Fruit fly (Drosophila melanogaster) whole organism, prepupa: ENCODE results near the gene NP15.6.

Experiments
- CG10631 ChIP-seq: fragments of 200-800 bp; sonication (Bioruptor generic); optimal IDR thresholded peaks from 2 replicates; lab custom pipeline; 2016; ENCODE audit warnings: missing biosample characterization, missing genetic modification characterization
- CG10669 ChIP-seq: fragments of 200-800 bp; sonication (Bioruptor generic); optimal IDR thresholded peaks from 3 replicates; lab custom pipeline; 2018; ENCODE audit warnings: missing biosample characterization, mild to moderate bottlenecking, missing genetic modification characterization, moderate library complexity
- CG11294 ChIP-seq: fragments of 200-800 bp; sonication (Bioruptor generic); IDR thresholded peaks from 2 replicates; pipeline ENCODE4 v1.3.6; 2022; ENCODE audit warnings: missing biosample characterization, missing genetic modification characterization
- CG11762 ChIP-seq: fragments of 200-800 bp; sonication (Bioruptor generic); optimal IDR thresholded peaks from 3 replicates; lab custom pipeline; 2016; ENCODE audit warnings: missing biosample characterization, missing genetic modification characterization; ENCODE audit not compliant: insufficient read depth
- CG11902 ChIP-seq: fragments of 200-800 bp; sonication (Bioruptor generic); optimal IDR thresholded peaks from 3 replicates; lab custom pipeline; 2016; ENCODE audit warnings: missing biosample characterization, missing genetic modification characterization
- CG15336 ChIP-seq: fragments of 200-800 bp; sonication (Bioruptor generic); IDR thresholded peaks from 2 replicates; pipeline ENCODE4 v1.3.6; 2022; ENCODE audit warnings: missing biosample characterization, missing genetic modification characterization
- CG1621 ChIP-seq: fragments of 200-800 bp; sonication (Bioruptor generic); optimal IDR thresholded peaks from 3 replicates; lab custom pipeline; 2018; ENCODE audit warnings: missing biosample characterization, mild to moderate bottlenecking, missing genetic modification characterization
- CG16779 ChIP-seq: fragments of 200-800 bp; sonication (Bioruptor generic); optimal IDR thresholded peaks from 3 replicates; lab custom pipeline; 2017; ENCODE audit warnings: missing biosample characterization, mild to moderate bottlenecking, missing genetic modification characterization
- CG3032 ChIP-seq: fragments of 200-800 bp; optimal IDR thresholded peaks from 2 replicates; lab custom pipeline; 2019; ENCODE audit warnings: missing biosample characterization, mild to moderate bottlenecking, missing genetic modification characterization, moderate library complexity
- CG32006 ChIP-seq: fragments of 200-800 bp; sonication (Bioruptor generic); optimal IDR thresholded peaks from 3 replicates; lab custom pipeline; 2017; ENCODE audit warnings: missing biosample characterization, mild to moderate bottlenecking, missing genetic modification characterization
- CG6163 ChIP-seq: fragments of 200-800 bp; sonication (Bioruptor generic); IDR thresholded peaks from 3 replicates; pipeline ENCODE4 v1.3.6; 2022; ENCODE audit warnings: missing biosample characterization, missing genetic modification characterization
- CG6792 ChIP-seq: fragments of 200-800 bp; sonication (Bioruptor generic); optimal IDR thresholded peaks from 3 replicates; lab custom pipeline; 2016; ENCODE audit warnings: missing biosample characterization, missing genetic modification characterization
- CG6808 ChIP-seq: fragments of 200-800 bp; sonication (Bioruptor generic); optimal IDR thresholded peaks from 3 replicates; lab custom pipeline; 2017; ENCODE audit warnings: missing biosample characterization, missing genetic modification characterization, mild to moderate bottlenecking, moderate library complexity, missing genetic modification reagents
- CG6854 ChIP-seq: fragments of 200-800 bp; sonication (Bioruptor generic); optimal IDR thresholded peaks from 2 replicates; lab custom pipeline; 2017; ENCODE audit warnings: missing biosample characterization, mild to moderate bottlenecking, missing genetic modification characterization
- CG7368 ChIP-seq: fragments of 200-800 bp; sonication (Bioruptor generic); optimal IDR thresholded peaks from 3 replicates; lab custom pipeline; 2016; ENCODE audit warnings: missing biosample characterization, missing genetic modification characterization
- CG8119 ChIP-seq: fragments of 200-800 bp; sonication (Bioruptor generic); IDR thresholded peaks from 3 replicates; pipeline ENCODE4 v1.3.6; 2022; ENCODE audit warnings: missing biosample characterization, missing genetic modification characterization
- CG8319 ChIP-seq: fragments of 200-800 bp; sonication (Bioruptor generic); optimal IDR thresholded peaks from 3 replicates; lab custom pipeline; 2016; ENCODE audit warnings: missing biosample characterization, missing genetic modification characterization
- CG8632 ChIP-seq: fragments of 200-800 bp; sonication (Bioruptor generic); optimal IDR thresholded peaks from 3 replicates; lab custom pipeline; 2016; ENCODE audit warnings: missing biosample characterization, missing genetic modification characterization
- CG9139 ChIP-seq: fragments of 200-800 bp; sonication (Bioruptor generic); optimal IDR thresholded peaks from 3 replicates; lab custom pipeline; 2017; ENCODE audit warnings: missing biosample characterization, mild to moderate bottlenecking, missing genetic modification characterization
- Eip75B ChIP-seq: fragments of 200-800 bp; sonication (Bioruptor generic); optimal IDR thresholded peaks from 3 replicates; lab custom pipeline; 2016; ENCODE audit warnings: missing biosample characterization, missing genetic modification characterization
- Eip93F ChIP-seq: fragments of 200-800 bp; sonication (Bioruptor generic); optimal IDR thresholded peaks from 2 replicates; lab custom pipeline; 2016; ENCODE audit warnings: missing biosample characterization, mild to moderate bottlenecking, missing genetic modification characterization
- Ets96B ChIP-seq: fragments of 200-800 bp; optimal IDR thresholded peaks from 2 replicates; lab custom pipeline; 2019; ENCODE audit warnings: missing biosample characterization, mild to moderate bottlenecking, missing genetic modification characterization, moderate library complexity
- Gug ChIP-seq: fragments of 200-800 bp; sonication (Bioruptor generic); IDR thresholded peaks from 2 replicates; pipeline ENCODE4 v1.3.6; 2022; ENCODE audit warnings: missing biosample characterization, missing genetic modification characterization
- Hr38 ChIP-seq: sonication (Bioruptor generic); optimal IDR thresholded peaks from 2 replicates; lab custom pipeline; 2016; ENCODE audit warnings: missing biosample characterization, missing genetic modification characterization
- Hr4 ChIP-seq: fragments of 200-800 bp; sonication (Bioruptor generic); optimal IDR thresholded peaks from 3 replicates; lab custom pipeline; 2016; ENCODE audit warnings: missing biosample characterization, missing genetic modification characterization
- Lpt ChIP-seq: fragments of 200-800 bp; sonication (Bioruptor generic); optimal IDR thresholded peaks from 3 replicates; lab custom pipeline; 2016; ENCODE audit warnings: missing biosample characterization, missing genetic modification characterization
- Met ChIP-seq: fragments of 200-800 bp; sonication (Bioruptor generic); optimal IDR thresholded peaks from 3 replicates; lab custom pipeline; 2016; ENCODE audit warnings: missing biosample characterization, missing genetic modification characterization
- OdsH ChIP-seq: fragments of 200-800 bp; sonication (Bioruptor generic); optimal IDR thresholded peaks from 3 replicates; lab custom pipeline; 2016; ENCODE audit warnings: missing biosample characterization, missing genetic modification characterization
- Smox ChIP-seq: fragments of 200-800 bp; sonication (Bioruptor generic); optimal IDR thresholded peaks from 3 replicates; lab custom pipeline; 2016; ENCODE audit warnings: missing biosample characterization, missing genetic modification characterization
- Sox102F ChIP-seq: fragments of 200-800 bp; sonication (Bioruptor generic); optimal IDR thresholded peaks from 2 replicates; lab custom pipeline; 2016; ENCODE audit warnings: missing biosample characterization, mild to moderate bottlenecking, missing genetic modification characterization
- Sox14 ChIP-seq: fragments of 200-800 bp; sonication (Bioruptor generic); optimal IDR thresholded peaks from 3 replicates; lab custom pipeline; 2016; ENCODE audit warnings: missing biosample characterization, missing genetic modification characterization
- Sox15 ChIP-seq: fragments of 200-800 bp; sonication (Bioruptor generic); optimal IDR thresholded peaks from 3 replicates; lab custom pipeline; 2016; ENCODE audit warnings: missing biosample characterization, missing genetic modification characterization
- achi ChIP-seq: fragments of 200-800 bp; sonication (Bioruptor generic); optimal IDR thresholded peaks from 3 replicates; lab custom pipeline; 2016; ENCODE audit warnings: missing biosample characterization, missing genetic modification characterization
- acj6 ChIP-seq: fragments of 200-800 bp; sonication (Bioruptor generic); optimal IDR thresholded peaks from 3 replicates; lab custom pipeline; 2016; ENCODE audit warnings: missing biosample characterization, missing genetic modification characterization
- cyc ChIP-seq: fragments of 200-800 bp; sonication (Bioruptor generic); optimal IDR thresholded peaks from 3 replicates; lab custom pipeline; 2016; ENCODE audit warnings: missing biosample characterization, missing genetic modification characterization
- dac ChIP-seq: fragments of 200-800 bp; sonication (Bioruptor generic); optimal IDR thresholded peaks from 2 replicates; lab custom pipeline; 2017; ENCODE audit warnings: missing biosample characterization, mild to moderate bottlenecking, missing genetic modification characterization
- dsx ChIP-seq: fragments of 200-800 bp; optimal IDR thresholded peaks from 3 replicates; lab custom pipeline; 2019; ENCODE audit warnings: missing biosample characterization, mild to moderate bottlenecking, missing genetic modification characterization, moderate library complexity; ENCODE audit not compliant: poor library complexity, severe bottlenecking
- eg ChIP-seq: fragments of 200-800 bp; sonication (Bioruptor generic); IDR thresholded peaks from 3 replicates; pipeline ENCODE4 v1.3.6; 2022; ENCODE audit warnings: missing biosample characterization, missing genetic modification characterization
- esn ChIP-seq: fragments of 200-800 bp; sonication (Bioruptor generic); optimal IDR thresholded peaks from 2 replicates; lab custom pipeline; 2016; ENCODE audit warnings: missing biosample characterization, mild to moderate bottlenecking, missing genetic modification characterization, moderate library complexity
- fkh ChIP-seq: fragments of 200-800 bp; sonication (Bioruptor generic); optimal IDR thresholded peaks from 3 replicates; lab custom pipeline; 2017; ENCODE audit warnings: missing biosample characterization, mild to moderate bottlenecking, missing genetic modification characterization, moderate library complexity
- lz ChIP-seq: fragments of 200-800 bp; sonication (Bioruptor generic); optimal IDR thresholded peaks from 3 replicates; lab custom pipeline; 2016; ENCODE audit warnings: missing biosample characterization, missing genetic modification characterization
- net ChIP-seq: fragments of 200-800 bp; sonication (Bioruptor generic); optimal IDR thresholded peaks from 3 replicates; lab custom pipeline; 2016; ENCODE audit warnings: missing biosample characterization, missing genetic modification characterization
- pdm3 ChIP-seq: fragments of 200-800 bp; sonication (Bioruptor generic); optimal IDR thresholded peaks from 3 replicates; lab custom pipeline; 2016; ENCODE audit warnings: missing biosample characterization, missing genetic modification characterization
- salr ChIP-seq, 2 experiments: fragments of 200-800 bp; sonication (Bioruptor generic); optimal IDR thresholded peaks; 3 replicates each; lab custom pipeline; 2016 to 2018; ENCODE audit warnings: missing biosample characterization in 2 of 2, missing genetic modification characterization in 2 of 2, mild to moderate bottlenecking in 1 of 2
- spab ChIP-seq: fragments of 200-800 bp; sonication (Bioruptor generic); optimal IDR thresholded peaks from 2 replicates; lab custom pipeline; 2017; ENCODE audit warnings: missing biosample characterization, mild to moderate bottlenecking, missing genetic modification characterization, missing genetic modification reagents
- svp ChIP-seq: fragments of 200-800 bp; sonication (Bioruptor generic); peaks from one replicate; lab custom pipeline; 2016; ENCODE audit warnings: missing biosample characterization, missing genetic modification characterization
- topi ChIP-seq: fragments of 200-800 bp; sonication (Bioruptor generic); optimal IDR thresholded peaks from 3 replicates; lab custom pipeline; 2016; ENCODE audit warnings: missing biosample characterization, missing genetic modification characterization
- vri ChIP-seq: fragments of 200-800 bp; sonication (Bioruptor generic); optimal IDR thresholded peaks from 3 replicates; lab custom pipeline; 2016; ENCODE audit warnings: missing biosample characterization, mild to moderate bottlenecking, missing genetic modification characterization

Gene NP15.6

dm6 chr3R:19028758-19029157 is 1.6 kb downstream of the NP15.6 start, which contains the start of the genes GatA and P5cr (continued):
- TF ChIP-seq Hr4 (GFP tag; lab: Kevin White, UChicago) = peak; percentile 91
- TF ChIP-seq CG7368 (GFP tag; lab: Kevin White, UChicago) = peak; percentile 77
- peak; percentile 83 for TF ChIP-seq Sox14
- peak; percentile 50 for TF ChIP-seq CG11902 (GFP tag; lab: Kevin White, UChicago)
- peak; percentile 86 for TF ChIP-seq vri
- peak; percentile 74 for TF ChIP-seq fkh (GFP tag; lab: Kevin White, UChicago)
- no peak for TF ChIP-seq CG9139 (GFP tag; lab: Kevin White, UChicago)
- peak; percentile 82 for TF ChIP-seq cyc
- TF ChIP-seq CG15336 (GFP tag; lab: Robert Waterston, UW) = peak; percentile 67
- TF ChIP-seq Ets96B (tag; lab: Kevin White, UChicago) = peak; percentile 70
- no peak for TF ChIP-seq CG6808 (GFP tag; lab: Kevin White, UChicago)
- no peak for TF ChIP-seq Smox
- peak; percentile 72 for TF ChIP-seq CG6792 (GFP tag; lab: Kevin White, UChicago)
- TF ChIP-seq OdsH = peak; percentile 85
- TF ChIP-seq CG16779 (tag; lab: Kevin White, UChicago) = no peak
- TF ChIP-seq dac (GFP tag; lab: Kevin White, UChicago) = peak; percentile 72
- peak; percentile 69 for TF ChIP-seq CG3032
- TF ChIP-seq CG8632 = peak; percentile 51
- peak; percentile 82 for TF ChIP-seq achi (GFP tag; lab: Kevin White, UChicago)
- peak; percentile 82 for TF ChIP-seq Eip75B (GFP tag; lab: Kevin White, UChicago)
- TF ChIP-seq CG11294 (GFP tag; lab: Robert Waterston, UW) = peak; percentile 73
- peak; percentile 72 for TF ChIP-seq CG1621 (tag; lab: Kevin White, UChicago)
- TF ChIP-seq svp = no peak
- no peak for TF ChIP-seq Sox102F
- TF ChIP-seq pdm3 (GFP tag; lab: Kevin White, UChicago) = peak; percentile 88
- TF ChIP-seq spab (GFP tag; lab: Kevin White, UChicago) = no peak
- TF ChIP-seq Sox15 (GFP tag; lab: Kevin White, UChicago) = peak; percentile 62
- TF ChIP-seq CG8119 (GFP tag; lab: Robert Waterston, UW) = peak; percentile 65; the same call in 2 of the 3 replicates
- peak; percentile 93 for TF ChIP-seq eg (GFP tag; lab: Robert Waterston, UW)
- TF ChIP-seq net (GFP tag; lab: Kevin White, UChicago) = peak; percentile 89
- peak; percentile 72 for TF ChIP-seq Gug (GFP tag; lab: Robert Waterston, UW)
- peak; percentile 92 for TF ChIP-seq CG6163 (GFP tag; lab: Robert Waterston, UW)
- no peak for TF ChIP-seq Met (GFP tag; lab: Kevin White, UChicago)
- peak; percentile 82 for TF ChIP-seq lz (GFP tag; lab: Kevin White, UChicago)
- no peak for TF ChIP-seq CG8319 (GFP tag; lab: Kevin White, UChicago)
- no peak for TF ChIP-seq Eip93F (GFP tag; lab: Kevin White, UChicago)
- peak; percentile 78 for TF ChIP-seq Hr38 (GFP tag; lab: Kevin White, UChicago)

dm6 chr3R:19031210-19031609 is 4.0 kb downstream of the NP15.6 start, which contains the start of the genes Prp18 and CG6013:
Prp18 (minus strand) TSS chr3R:19031271.
CG6013 (plus strand) TSS chr3R:19031503.
- peak; percentile 70 for TF ChIP-seq dsx (GFP tag; lab: Kevin White, UChicago)
- TF ChIP-seq acj6 (GFP tag; lab: Kevin White, UChicago) = peak; percentile 29
- TF ChIP-seq CG32006 = peak; percentile 47
- peak; percentile 47 for TF ChIP-seq esn (GFP tag; lab: Kevin White, UChicago)
- TF ChIP-seq CG3032 = peak; percentile 74
- no peak for TF ChIP-seq CG11902 (GFP tag; lab: Kevin White, UChicago)
- no peak for TF ChIP-seq achi (GFP tag; lab: Kevin White, UChicago)
- no peak for TF ChIP-seq pdm3 (GFP tag; lab: Kevin White, UChicago)
- TF ChIP-seq svp = no peak
- no peak for TF ChIP-seq Sox102F
- TF ChIP-seq dac (GFP tag; lab: Kevin White, UChicago) = no peak
- no peak for TF ChIP-seq Lpt (GFP tag; lab: Kevin White, UChicago)
- TF ChIP-seq CG10669 (GFP tag; lab: Kevin White, UChicago) = no peak
- TF ChIP-seq CG6792 (GFP tag; lab: Kevin White, UChicago) = peak; percentile 8
- TF ChIP-seq Hr38 (GFP tag; lab: Kevin White, UChicago) = no peak
- no peak for TF ChIP-seq topi (GFP tag; lab: Kevin White, UChicago)
- no peak for TF ChIP-seq CG8119 (GFP tag; lab: Robert Waterston, UW)
- TF ChIP-seq CG6163 (GFP tag; lab: Robert Waterston, UW) = no peak
- peak; percentile 45 for TF ChIP-seq CG10631 (GFP tag; lab: Kevin White, UChicago)
- peak; percentile 23; the same call in 1 of the 2 replicates for TF ChIP-seq Gug (GFP tag; lab: Robert Waterston, UW)
- no peak for TF ChIP-seq CG6808 (GFP tag; lab: Kevin White, UChicago)
- no peak for TF ChIP-seq salr (GFP tag; optimal IDR thresholded peaks at IDR 0.05; lab: Kevin White, UChicago)
- 0 out of 2 replicates have a peak, but pooled peaks have one; percentile 25 for TF ChIP-seq CG15336 (GFP tag; lab: Robert Waterston, UW)
- TF ChIP-seq vri = no peak
- TF ChIP-seq Smox = no peak
- TF ChIP-seq Eip75B (GFP tag; lab: Kevin White, UChicago) = no peak
- TF ChIP-seq Hr4 (GFP tag; lab: Kevin White, UChicago) = peak; percentile 1
- no peak for TF ChIP-seq CG11762 (GFP tag; lab: Kevin White, UChicago)
- peak; percentile 39 for TF ChIP-seq OdsH
- TF ChIP-seq CG6854 (GFP tag; lab: Kevin White, UChicago) = no peak
